Worm (Caenorhabditis elegans): ENCODE data around the gene unc-53.
A peak's percentile ranks its signal among the peaks of the same experiment; 100 is the strongest.
"Not testable (repeated sequence)": the region's sequence is repeated elsewhere in the genome, so short reads cannot be mapped to it uniquely, and the experiment has no call there.

Gene unc-53

DNA sequence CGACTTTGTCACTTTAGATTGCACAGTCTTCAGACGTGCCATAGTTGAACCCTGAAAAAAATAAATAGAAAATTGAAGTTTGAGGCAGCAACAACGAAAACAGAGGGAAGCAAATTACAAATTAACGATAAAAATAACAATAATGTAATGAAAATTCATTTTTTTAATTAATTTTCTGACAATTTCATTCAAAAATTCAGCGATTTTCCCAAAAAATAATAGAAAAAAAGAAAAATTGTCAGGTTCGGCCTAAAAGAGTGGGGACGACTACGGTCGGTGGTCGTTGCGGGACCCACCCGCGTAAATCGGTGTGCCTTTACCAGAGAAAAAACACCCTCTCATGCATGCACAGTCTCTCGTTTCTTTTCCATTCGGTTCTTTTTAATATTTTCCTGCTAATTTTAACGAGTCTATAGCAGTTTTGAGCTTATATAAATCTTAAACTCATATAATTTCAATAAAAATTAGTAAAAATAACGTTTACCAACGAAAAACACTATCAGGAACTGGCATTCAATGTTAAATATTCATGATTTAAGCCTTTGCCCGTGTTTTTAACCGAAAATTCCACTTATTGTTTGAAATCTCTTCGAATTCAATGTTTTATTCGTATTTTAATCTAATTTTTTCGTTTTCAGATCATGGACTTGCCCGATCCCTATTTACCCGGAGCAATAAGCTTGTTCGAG, 37.2 kb upstream of the unc-53 start, which contains the start of the genes rps-9 and lsm-1:
rps-9 (minus strand) TSS at position 51 of the 689 bp plus-strand sequence.
lsm-1 (plus strand) TSS at position 639 of the 689 bp plus-strand sequence.
- TF ChIP-seq hmg-4 (GFP tag; optimal IDR thresholded peaks at IDR 0.05) = no peak
- TF ChIP-seq F13C5.2 (tag; optimal IDR thresholded peaks at IDR 0.05) = peak; percentile 29

DNA sequence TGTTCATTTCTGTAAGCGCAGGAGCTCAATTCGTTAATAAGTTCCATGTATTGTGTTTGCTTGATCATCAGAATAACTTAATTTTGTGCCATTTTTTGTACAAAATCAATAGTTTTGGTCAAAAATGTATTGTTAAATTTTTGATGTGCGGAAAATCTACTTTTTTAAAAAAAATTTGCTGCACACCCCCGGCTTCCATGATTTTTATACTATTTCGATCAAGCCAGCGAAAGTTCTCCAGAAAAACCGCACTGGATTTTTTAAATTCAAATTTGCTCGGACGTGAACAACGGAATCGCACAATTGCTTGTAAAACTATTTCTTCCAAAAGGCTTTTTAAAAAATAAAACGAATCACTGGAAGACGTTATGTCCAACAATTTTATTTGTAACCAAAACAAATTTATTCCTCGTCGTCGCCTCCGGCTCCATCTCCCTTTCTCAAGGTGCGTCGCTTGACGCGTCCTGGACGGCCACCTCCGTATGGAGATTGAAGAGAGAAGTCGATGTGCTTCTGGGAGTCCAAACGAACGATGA, 35.9 kb upstream of the unc-53 start:
- TF ChIP-seq flt-1 (GFP tag; IDR thresholded peaks at IDR 0.05) = no peak
- no peak for TF ChIP-seq sea-1 (GFP tag; conservative IDR thresholded peaks at IDR 0.05)
- no peak for TF ChIP-seq scrt-1 (GFP tag; IDR thresholded peaks at IDR 0.05)
- no peak for TF ChIP-seq ets-7 (tag; optimal IDR thresholded peaks at IDR 0.05)
- no peak for TF ChIP-seq pes-1 (GFP tag; IDR thresholded peaks at IDR 0.05)
- no peak for TF ChIP-seq ceh-36 (tag; optimal IDR thresholded peaks at IDR 0.05)
- TF ChIP-seq aly-1 (tag; optimal IDR thresholded peaks at IDR 0.05) = no peak

DNA sequence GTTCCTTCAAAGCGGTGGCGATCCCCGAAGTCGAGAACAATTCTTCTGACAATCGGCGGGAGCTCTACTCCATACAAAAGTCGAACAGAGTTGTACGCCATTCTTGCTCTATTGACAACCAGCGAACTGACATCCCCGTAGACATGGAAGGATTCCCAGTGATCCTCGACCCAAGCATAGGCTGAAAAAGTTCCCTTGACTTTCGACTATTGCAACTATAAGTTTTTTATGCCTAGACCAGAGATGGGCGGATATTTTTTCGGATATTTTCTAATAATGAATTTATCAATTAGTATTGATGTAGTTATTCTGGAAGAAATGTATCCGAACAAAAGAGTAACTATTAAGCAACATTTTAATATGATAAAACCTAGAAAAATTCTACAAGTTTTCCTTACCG, 32.5 kb upstream of the unc-53 start, which contains the start of gene W10C6.2:
W10C6.2 (minus strand) TSS at position 101 of the 400 bp plus-strand sequence.
- not testable (repeated sequence) for TF ChIP-seq B0310.2 (tag; optimal IDR thresholded peaks at IDR 0.05); ama-1 (optimal IDR thresholded peaks at IDR 0.05); scrt-1 (GFP tag; IDR thresholded peaks at IDR 0.05)

DNA sequence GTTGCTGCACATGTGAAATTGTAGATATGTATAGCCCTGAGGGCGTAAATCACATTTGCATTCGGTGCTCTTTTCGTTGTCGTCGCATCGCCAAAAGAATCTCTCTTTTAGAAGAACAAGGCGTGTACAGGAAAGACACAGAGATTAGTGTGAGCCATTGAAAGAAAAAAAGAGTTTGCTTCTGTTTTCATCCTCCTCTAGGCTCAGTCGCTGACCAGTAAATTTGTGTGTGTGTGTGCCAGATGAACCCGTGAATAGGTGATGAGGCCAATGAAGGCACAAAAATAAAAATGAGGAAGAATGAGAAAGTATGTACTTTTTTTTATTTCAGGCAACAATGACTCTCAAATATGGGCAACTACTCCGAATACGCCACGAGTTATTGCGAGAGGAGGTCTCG, 23.2 kb upstream of the unc-53 start, which contains the start of gene mat-2:
mat-2 (plus strand) TSS at position 301 of the 400 bp plus-strand sequence.
- TF ChIP-seq hnd-1 (tag; optimal IDR thresholded peaks at IDR 0.05) = no peak
- TF ChIP-seq ama-1 (optimal IDR thresholded peaks at IDR 0.05) = no peak
- TF ChIP-seq ceh-13 (GFP tag; optimal IDR thresholded peaks at IDR 0.05) = no peak
- TF ChIP-seq tbx-11 (GFP tag; IDR thresholded peaks at IDR 0.05) = no peak
- no peak for TF ChIP-seq sea-1 (GFP tag; conservative IDR thresholded peaks at IDR 0.05)

DNA sequence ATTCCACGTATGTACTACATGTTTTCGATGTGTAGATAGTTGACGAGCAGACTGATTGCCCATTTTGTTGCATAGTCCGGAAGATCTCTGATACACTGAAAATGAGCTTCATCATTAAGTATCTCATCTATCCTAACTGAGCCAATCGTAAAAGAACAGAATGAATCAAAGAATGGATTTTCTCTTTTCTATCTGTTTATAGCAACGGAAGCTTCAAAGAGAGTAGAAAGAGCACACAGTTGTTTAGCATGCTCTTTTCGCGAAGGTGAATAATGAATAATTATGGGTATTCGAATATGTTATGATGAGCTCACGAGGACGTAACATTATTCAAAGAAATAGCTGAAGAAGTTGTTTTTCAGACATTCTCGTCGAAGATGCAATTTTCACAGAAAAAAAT, 21.9 kb upstream of the unc-53 start, which contains the start of gene glb-4:
glb-4 (minus strand) TSS at position 101 of the 400 bp plus-strand sequence.
- TF ChIP-seq ceh-36 (tag; optimal IDR thresholded peaks at IDR 0.05) (no peak), tra-4 (tag; optimal IDR thresholded peaks at IDR 0.05) (no peak), hnd-1 (tag; optimal IDR thresholded peaks at IDR 0.05) (no peak), sea-1 (GFP tag; conservative IDR thresholded peaks at IDR 0.05) (no peak), ets-7 (tag; optimal IDR thresholded peaks at IDR 0.05) (no peak), aly-1 (tag; optimal IDR thresholded peaks at IDR 0.05) (no peak)

DNA sequence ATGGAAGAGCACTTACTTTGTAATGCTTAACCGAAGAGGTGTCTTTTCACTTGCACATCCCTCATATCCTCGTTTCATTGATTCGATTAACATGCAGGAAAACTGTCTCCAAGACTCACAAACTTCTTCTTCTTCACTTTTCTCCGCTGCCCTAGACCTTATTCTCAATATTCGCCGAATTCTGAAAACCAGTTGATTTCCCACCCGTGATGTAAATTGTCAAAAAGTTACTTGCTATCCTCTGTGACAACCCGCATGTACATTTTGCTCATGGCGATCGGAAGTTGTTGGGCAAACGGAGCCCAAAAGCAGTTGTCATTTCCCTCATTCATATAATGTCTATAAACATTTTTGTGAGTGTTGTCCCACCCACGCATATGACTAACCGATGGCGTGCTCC, 21.2 kb upstream of the unc-53 start:
- TF ChIP-seq B0310.2 (tag; optimal IDR thresholded peaks at IDR 0.05) (no peak), F13C5.2 (tag; optimal IDR thresholded peaks at IDR 0.05) (no peak), tbx-11 (GFP tag; IDR thresholded peaks at IDR 0.05) (no peak), sea-1 (GFP tag; conservative IDR thresholded peaks at IDR 0.05) (no peak), hmg-4 (GFP tag; optimal IDR thresholded peaks at IDR 0.05) (no peak), aly-1 (tag; optimal IDR thresholded peaks at IDR 0.05) (no peak), ceh-36 (tag; optimal IDR thresholded peaks at IDR 0.05) (no peak), pes-1 (GFP tag; IDR thresholded peaks at IDR 0.05) (no peak), hnd-1 (tag; optimal IDR thresholded peaks at IDR 0.05) (no peak), ama-1 (optimal IDR thresholded peaks at IDR 0.05) (no peak), tbx-37 (GFP tag; conservative IDR thresholded peaks at IDR 0.05) (no peak), ceh-13 (GFP tag; optimal IDR thresholded peaks at IDR 0.05) (no peak), tra-4 (tag; optimal IDR thresholded peaks at IDR 0.05) (no peak), hmbx-1 (tag; optimal IDR thresholded peaks at IDR 0.05) (no peak), scrt-1 (GFP tag; IDR thresholded peaks at IDR 0.05) (no peak), ets-7 (tag; optimal IDR thresholded peaks at IDR 0.05) (no peak), flt-1 (GFP tag; IDR thresholded peaks at IDR 0.05) (no peak)

DNA sequence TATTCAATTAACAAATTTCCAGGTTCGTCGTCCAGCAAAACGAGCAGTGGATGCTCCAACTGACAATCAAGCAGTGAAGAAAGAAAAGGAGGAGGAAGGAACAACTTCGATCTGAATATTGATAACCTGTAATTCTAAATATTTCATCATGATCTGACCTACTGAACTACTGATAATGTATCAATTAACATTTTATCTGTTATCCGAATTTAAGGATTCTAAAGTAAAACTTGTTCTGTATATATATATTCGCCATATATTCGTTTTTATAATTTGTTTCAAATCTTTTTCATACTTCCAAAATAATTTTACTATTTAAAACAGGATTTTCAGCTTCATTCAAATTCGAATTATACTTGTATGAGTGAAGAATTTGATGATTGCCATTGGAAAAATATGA, 18.6 kb upstream of the unc-53 start, which contains the start of gene apc-17:
apc-17 (plus strand) TSS at position 301 of the 400 bp plus-strand sequence.
- TF ChIP-seq ets-7 (tag; optimal IDR thresholded peaks at IDR 0.05) (no peak), hnd-1 (tag; optimal IDR thresholded peaks at IDR 0.05) (no peak), flt-1 (GFP tag; IDR thresholded peaks at IDR 0.05) (no peak), pes-1 (GFP tag; IDR thresholded peaks at IDR 0.05) (no peak), tbx-37 (GFP tag; conservative IDR thresholded peaks at IDR 0.05) (no peak), ama-1 (optimal IDR thresholded peaks at IDR 0.05) (no peak), tra-4 (tag; optimal IDR thresholded peaks at IDR 0.05) (no peak), ceh-36 (tag; optimal IDR thresholded peaks at IDR 0.05) (no peak), hmbx-1 (tag; optimal IDR thresholded peaks at IDR 0.05) (no peak), ceh-13 (GFP tag; optimal IDR thresholded peaks at IDR 0.05) (no peak), aly-1 (tag; optimal IDR thresholded peaks at IDR 0.05) (no peak), scrt-1 (GFP tag; IDR thresholded peaks at IDR 0.05) (no peak), B0310.2 (tag; optimal IDR thresholded peaks at IDR 0.05) (no peak), sea-1 (GFP tag; conservative IDR thresholded peaks at IDR 0.05) (no peak), tbx-11 (GFP tag; IDR thresholded peaks at IDR 0.05) (no peak), F13C5.2 (tag; optimal IDR thresholded peaks at IDR 0.05) (no peak), hmg-4 (GFP tag; optimal IDR thresholded peaks at IDR 0.05) (no peak)
